Fruit fly (Drosophila melanogaster): ENCODE results near the gene CG16854.
A peak's percentile ranks its signal among the peaks of the same experiment; 100 is the strongest.

The CG16854 gene

dm6 chr2L:11086357-11086924 lies at the start of gene CG16854:
Gene CG16854, plus strand, starts transcription at chr2L:11086721.
- TF ChIP-seq Dif (GFP tag; optimal IDR thresholded peaks at IDR 0.05; ENCODE audit: partially characterized antibody) (peak; percentile 11), sage (GFP tag; optimal IDR thresholded peaks at IDR 0.05) (no peak)

- TF ChIP-seq jim (GFP tag; optimal IDR thresholded peaks at IDR 0.05) (no peak), br (GFP tag; optimal IDR thresholded peaks at IDR 0.05) (peak; percentile 36), fru (GFP tag; optimal IDR thresholded peaks at IDR 0.05) (peak; percentile 27), Sp1 (GFP tag; optimal IDR thresholded peaks at IDR 0.05) (no peak), sv (GFP tag; optimal IDR thresholded peaks at IDR 0.05) (peak; percentile 43), rgr (GFP tag; optimal IDR thresholded peaks at IDR 0.05) (peak; percentile 16), tai (GFP tag; optimal IDR thresholded peaks at IDR 0.05) (peak; percentile 43)
Observed at dm6 chr2L:11037583-11038517, 48.7 kb upstream of the CG16854 start.

DNA sequence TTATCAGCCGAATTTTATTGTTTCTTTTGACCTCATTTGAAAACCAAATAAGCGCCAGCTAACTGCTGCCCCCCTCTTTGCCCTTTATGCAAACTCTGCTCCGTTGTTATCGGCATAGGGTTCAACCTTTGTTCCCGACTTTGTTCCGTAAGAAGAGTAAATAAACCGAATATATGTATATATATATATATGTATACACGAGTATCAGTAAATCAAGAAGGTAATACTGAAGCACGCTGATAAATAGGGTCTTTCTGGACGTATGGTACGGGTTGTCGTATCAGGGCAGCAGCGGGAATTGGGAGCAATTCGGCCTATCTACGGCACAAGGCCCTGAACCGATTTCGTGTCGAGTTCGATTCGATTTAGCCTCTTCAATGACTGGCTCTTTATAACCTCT lies 47.6 kb upstream of the CG16854 start:
- TF ChIP-seq Dif (GFP tag; optimal IDR thresholded peaks at IDR 0.05; ENCODE audit: partially characterized antibody) (peak; percentile 38), N (GFP tag; optimal IDR thresholded peaks at IDR 0.05) (no peak), sage (GFP tag; optimal IDR thresholded peaks at IDR 0.05) (peak; percentile 11), jim (GFP tag; optimal IDR thresholded peaks at IDR 0.05) (no peak), Sp1 (GFP tag; optimal IDR thresholded peaks at IDR 0.05) (no peak), woc (GFP tag; optimal IDR thresholded peaks at IDR 0.05) (no peak), OdsH (GFP tag; optimal IDR thresholded peaks at IDR 0.05) (no peak), Abd-B (GFP tag; optimal IDR thresholded peaks at IDR 0.05) (no peak), Dfd (GFP tag; optimal IDR thresholded peaks at IDR 0.05) (no peak), usp (GFP tag; optimal IDR thresholded peaks at IDR 0.05) (no peak), Rel (GFP tag; optimal IDR thresholded peaks at IDR 0.05) (no peak), Rel (tag; optimal IDR thresholded peaks at IDR 0.05) (peak; percentile 36), brk (GFP tag; optimal IDR thresholded peaks at IDR 0.05) (peak; percentile 54), h (GFP tag; optimal IDR thresholded peaks at IDR 0.05) (peak; percentile 34), HLH106 (tag; optimal IDR thresholded peaks at IDR 0.05) (no peak)

dm6 chr2L:11039548-11040144 lies 46.9 kb upstream of the CG16854 start:
- no peak for TF ChIP-seq Mio (GFP tag; optimal IDR thresholded peaks at IDR 0.05)
- TF ChIP-seq brk (GFP tag; optimal IDR thresholded peaks at IDR 0.05): no peak
- no peak for TF ChIP-seq Myc (optimal IDR thresholded peaks at IDR 0.05)
- no peak for TF ChIP-seq Hnf4 (GFP tag; optimal IDR thresholded peaks at IDR 0.05)
- no peak for TF ChIP-seq fru (GFP tag; optimal IDR thresholded peaks at IDR 0.05)
- TF ChIP-seq foxo (GFP tag; optimal IDR thresholded peaks at IDR 0.05): no peak
- no peak for TF ChIP-seq sage (GFP tag; optimal IDR thresholded peaks at IDR 0.05)
- TF ChIP-seq OdsH (GFP tag; optimal IDR thresholded peaks at IDR 0.05): no peak
- TF ChIP-seq dmrt93B (GFP tag; optimal IDR thresholded peaks at IDR 0.05): no peak
- no peak for TF ChIP-seq Hr78 (GFP tag; optimal IDR thresholded peaks at IDR 0.05)
- no peak for TF ChIP-seq Sp1 (GFP tag; optimal IDR thresholded peaks at IDR 0.05)
- no peak for TF ChIP-seq Abd-B (GFP tag; optimal IDR thresholded peaks at IDR 0.05)
- no peak for TF ChIP-seq Hr83 (GFP tag; optimal IDR thresholded peaks at IDR 0.05; ENCODE audit: poor library complexity, severe bottlenecking)

DNA sequence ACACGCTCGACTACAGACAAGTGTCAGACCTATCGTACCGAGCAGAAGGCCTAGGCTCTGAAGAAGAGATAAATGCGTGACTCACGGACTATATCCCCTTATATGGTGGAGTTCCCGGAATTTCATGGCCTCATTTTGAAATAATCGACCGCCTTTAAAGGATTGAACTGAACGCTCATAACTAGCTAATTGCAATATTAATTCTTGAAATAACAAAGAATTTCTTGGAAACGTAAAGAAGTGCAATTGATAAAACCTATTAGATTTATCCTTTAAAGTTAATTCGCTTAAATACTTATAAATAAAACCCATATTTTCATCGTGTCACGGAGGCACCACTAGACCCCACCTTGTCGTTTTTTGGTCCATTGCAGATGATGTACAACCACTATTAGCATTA lies 45.4 kb upstream of the CG16854 start:
- no peak for TF ChIP-seq usp (GFP tag; optimal IDR thresholded peaks at IDR 0.05)
- TF ChIP-seq brk (GFP tag; optimal IDR thresholded peaks at IDR 0.05): no peak
- no peak for TF ChIP-seq rgr (GFP tag; optimal IDR thresholded peaks at IDR 0.05)
- no peak for TF ChIP-seq Rel (GFP tag; optimal IDR thresholded peaks at IDR 0.05)
- peak; percentile 3 for TF ChIP-seq Rel (tag; optimal IDR thresholded peaks at IDR 0.05)

dm6 chr2L:11041785-11042184 lies 44.7 kb upstream of the CG16854 start:
- TF ChIP-seq lola (GFP tag; optimal IDR thresholded peaks at IDR 0.05): no peak
- no peak for TF ChIP-seq jim (GFP tag; optimal IDR thresholded peaks at IDR 0.05)
- no peak for TF ChIP-seq Hr78 (GFP tag; optimal IDR thresholded peaks at IDR 0.05)
- TF ChIP-seq GATAd (GFP tag; optimal IDR thresholded peaks at IDR 0.05): no peak
- TF ChIP-seq tai (GFP tag; optimal IDR thresholded peaks at IDR 0.05): no peak

Data from whole organism, wandering third instar larva.